Fruit fly (Drosophila melanogaster) whole organism, embryonic: ENCODE results near the gene Chmp1.
A peak's percentile ranks its signal among the peaks of the same experiment; 100 is the strongest.

Experiments used
- CG10654 ChIP-seq: fragments of 200-800 bp; sonication (Bioruptor generic); optimal IDR thresholded peaks from 2 replicates; lab custom pipeline; 2016; ENCODE audit warnings: missing biosample characterization, missing genetic modification characterization
- CG13775 ChIP-seq: fragments of 200-800 bp; sonication (Bioruptor generic); optimal IDR thresholded peaks from 3 replicates; lab custom pipeline; 2017; ENCODE audit warnings: missing biosample characterization, mild to moderate bottlenecking, missing genetic modification characterization
- CG14050 ChIP-seq: fragments of 200-800 bp; sonication (Bioruptor generic); IDR thresholded peaks from 3 replicates; pipeline ENCODE4 v1.3.6; 2022; ENCODE audit warnings: missing biosample characterization, missing genetic modification characterization
- CG14441 ChIP-seq: fragments of 200-800 bp; sonication (Bioruptor generic); IDR thresholded peaks from 2 replicates; pipeline ENCODE4 v1.3.6; 2022; ENCODE audit warnings: missing biosample characterization, missing genetic modification characterization
- CG14710 ChIP-seq: fragments of 200-800 bp; sonication (Bioruptor generic); optimal IDR thresholded peaks from 3 replicates; lab custom pipeline; 2019; ENCODE audit warnings: missing biosample characterization, mild to moderate bottlenecking, missing genetic modification characterization, moderate library complexity
- CG17359 ChIP-seq: fragments of 200-800 bp; sonication (Bioruptor generic); optimal IDR thresholded peaks from 3 replicates; lab custom pipeline; 2018; ENCODE audit warnings: missing biosample characterization, mild to moderate bottlenecking, missing genetic modification characterization, moderate library complexity
- CG18476 ChIP-seq: fragments of 200-800 bp; sonication (Bioruptor generic); optimal IDR thresholded peaks from 2 replicates; lab custom pipeline; 2016; ENCODE audit warnings: missing biosample characterization, mild to moderate bottlenecking, missing genetic modification characterization
- CG2199 ChIP-seq: fragments of 200-800 bp; sonication (Bioruptor generic); IDR thresholded peaks from 3 replicates; pipeline ENCODE4 v1.3.6; 2022; ENCODE audit warnings: missing biosample characterization, missing genetic modification characterization
- CG3838 ChIP-seq: fragments of 200-800 bp; sonication (Bioruptor generic); optimal IDR thresholded peaks from 3 replicates; lab custom pipeline; 2016; ENCODE audit warnings: missing biosample characterization, missing genetic modification characterization
- CG6689 ChIP-seq: fragments of 200-800 bp; sonication (Bioruptor generic); IDR thresholded peaks from 2 replicates; pipeline ENCODE4 v1.3.6; 2022; ENCODE audit warnings: missing biosample characterization, missing genetic modification characterization
- CG6791 ChIP-seq: fragments of 200-800 bp; sonication (Bioruptor generic); IDR thresholded peaks from 3 replicates; pipeline ENCODE4 v1.3.6; 2022; ENCODE audit warnings: missing biosample characterization, missing genetic modification characterization; ENCODE audit not compliant: partially characterized antibody
- Dp ChIP-seq: fragments of 200-800 bp; sonication (Bioruptor generic); optimal IDR thresholded peaks from 2 replicates; lab custom pipeline; 2018; ENCODE audit warnings: missing biosample characterization, mild to moderate bottlenecking, missing genetic modification characterization, moderate library complexity
- Dref ChIP-seq: fragments of 200-800 bp; sonication (Bioruptor generic); IDR thresholded peaks from 2 replicates; pipeline ENCODE4 v1.3.6; 2022; ENCODE audit warnings: missing biosample characterization, missing genetic modification characterization
- Elba2 ChIP-seq: fragments of 200-800 bp; sonication (Bioruptor generic); optimal IDR thresholded peaks from 3 replicates; lab custom pipeline; 2016; ENCODE audit warnings: missing biosample characterization, missing genetic modification characterization
- GATAe ChIP-seq: fragments of 200-800 bp; sonication (Bioruptor generic); conservative IDR thresholded peaks from 2 replicates; pipeline ENCODE4 v1.3.6; 2022; ENCODE audit warnings: missing biosample characterization, missing genetic modification characterization
- Gsc ChIP-seq: fragments of 200-800 bp; sonication (Bioruptor generic); IDR thresholded peaks from 2 replicates; pipeline ENCODE4 v1.3.6; 2022; ENCODE audit warnings: missing biosample characterization, missing genetic modification characterization
- H15 ChIP-seq: fragments of 200-800 bp; sonication (Bioruptor generic); IDR thresholded peaks from 3 replicates; pipeline ENCODE4 v1.3.6; 2022; ENCODE audit warnings: missing biosample characterization, missing genetic modification characterization
- HLH54F ChIP-seq: fragments of 200-800 bp; sonication (Bioruptor generic); optimal IDR thresholded peaks from 3 replicates; lab custom pipeline; 2016; ENCODE audit warnings: missing biosample characterization, missing genetic modification characterization
- Hsf ChIP-seq: fragments of 200-800 bp; sonication (Bioruptor generic); optimal IDR thresholded peaks from 3 replicates; lab custom pipeline; 2016; ENCODE audit warnings: missing biosample characterization, missing genetic modification characterization
- NC2α ChIP-seq: fragments of 200-800 bp; sonication (Bioruptor generic); optimal IDR thresholded peaks from 2 replicates; lab custom pipeline; 2016; ENCODE audit warnings: missing biosample characterization, missing genetic modification characterization
- NFAT ChIP-seq: fragments of 200-800 bp; sonication (Bioruptor generic); IDR thresholded peaks from 2 replicates; pipeline ENCODE4 v1.3.6; 2022; ENCODE audit warnings: missing biosample characterization, missing genetic modification characterization
- Oaz ChIP-seq: fragments of 200-800 bp; sonication (Bioruptor generic); IDR thresholded peaks from 2 replicates; pipeline ENCODE4 v1.3.6; 2022; ENCODE audit warnings: missing biosample characterization, missing genetic modification characterization
- Optix ChIP-seq: fragments of 200-800 bp; sonication (Bioruptor generic); IDR thresholded peaks from 3 replicates; pipeline ENCODE4 v1.3.6; 2022; ENCODE audit warnings: missing biosample characterization, missing genetic modification characterization
- Side ChIP-seq: fragments of 200-800 bp; sonication (Bioruptor generic); optimal IDR thresholded peaks from 2 replicates; lab custom pipeline; 2016; ENCODE audit warnings: missing biosample characterization, missing genetic modification characterization
- Sin3A ChIP-seq: fragments of >200 bp; optimal IDR thresholded peaks from 2 replicates; lab custom pipeline; 2018
- Vsx1 ChIP-seq: fragments of 200-800 bp; sonication (Bioruptor generic); optimal IDR thresholded peaks from 2 replicates; lab custom pipeline; 2017; ENCODE audit warnings: missing biosample characterization, mild to moderate bottlenecking, missing genetic modification characterization, missing genetic modification reagents
- ab ChIP-seq: fragments of 200-800 bp; sonication (Bioruptor generic); optimal IDR thresholded peaks from 2 replicates; lab custom pipeline; 2016; ENCODE audit warnings: missing biosample characterization, missing genetic modification characterization
- bbx ChIP-seq: fragments of 200-800 bp; sonication (Bioruptor generic); IDR thresholded peaks from 2 replicates; pipeline ENCODE4 v1.3.6; 2022; ENCODE audit warnings: missing biosample characterization, missing genetic modification characterization; ENCODE audit not compliant: partially characterized antibody
- bigmax ChIP-seq: fragments of 200-800 bp; sonication (Bioruptor generic); optimal IDR thresholded peaks from 2 replicates; lab custom pipeline; 2018; ENCODE audit warnings: missing biosample characterization, mild to moderate bottlenecking, missing genetic modification characterization
- cad ChIP-seq: fragments of >200 bp; optimal IDR thresholded peaks from 2 replicates; lab custom pipeline; 2017; ENCODE audit warnings: missing biosample characterization, missing genetic modification characterization
- cas ChIP-seq: fragments of 200-800 bp; sonication (Bioruptor generic); IDR thresholded peaks from 2 replicates; pipeline ENCODE4 v1.3.6; 2022; ENCODE audit warnings: missing biosample characterization, missing genetic modification characterization
- eve ChIP-seq, 2 experiments: fragments of >200 bp; optimal IDR thresholded peaks; 2 replicates each; lab custom pipeline; 2017; ENCODE audit warnings: missing biosample characterization in 2 of 2, missing genetic modification characterization in 2 of 2
- fd64A ChIP-seq: fragments of 200-800 bp; sonication (Bioruptor generic); optimal IDR thresholded peaks from 3 replicates; lab custom pipeline; 2018; ENCODE audit warnings: missing biosample characterization, mild to moderate bottlenecking, missing genetic modification characterization
- grau ChIP-seq: fragments of 200-800 bp; optimal IDR thresholded peaks from 3 replicates; lab custom pipeline; 2019; ENCODE audit warnings: missing biosample characterization, mild to moderate bottlenecking, missing genetic modification characterization, moderate library complexity
- hth ChIP-seq: fragments of >200 bp; optimal IDR thresholded peaks from 2 replicates; lab custom pipeline; 2017; ENCODE audit warnings: inconsistent platforms
- jigr1 ChIP-seq: fragments of 200-800 bp; sonication (Bioruptor generic); IDR thresholded peaks from 3 replicates; pipeline ENCODE4 v1.3.6; 2022; ENCODE audit warnings: missing biosample characterization, missing genetic modification characterization
- knrl ChIP-seq: fragments of 200-800 bp; sonication (Bioruptor generic); IDR thresholded peaks from 3 replicates; pipeline ENCODE4 v1.3.6; 2022; ENCODE audit warnings: missing biosample characterization, missing genetic modification characterization; ENCODE audit not compliant: partially characterized antibody
- mam ChIP-seq: fragments of 200-800 bp; sonication (Bioruptor generic); optimal IDR thresholded peaks from 3 replicates; lab custom pipeline; 2016; ENCODE audit warnings: missing biosample characterization, missing genetic modification characterization
- nerfin-1 ChIP-seq: fragments of 200-800 bp; sonication (Bioruptor generic); optimal IDR thresholded peaks from 3 replicates; lab custom pipeline; 2019; ENCODE audit warnings: missing biosample characterization, mild to moderate bottlenecking, missing genetic modification characterization, moderate library complexity
- nmo ChIP-seq: fragments of 200-800 bp; sonication (Bioruptor generic); optimal IDR thresholded peaks from 2 replicates; lab custom pipeline; 2018; ENCODE audit warnings: missing biosample characterization, mild to moderate bottlenecking, missing genetic modification characterization, moderate library complexity
- nom ChIP-seq: fragments of 200-800 bp; sonication (Bioruptor generic); optimal IDR thresholded peaks from 2 replicates; lab custom pipeline; 2017; ENCODE audit warnings: missing biosample characterization, missing genetic modification characterization, mild to moderate bottlenecking, moderate library complexity, missing genetic modification reagents
- otp ChIP-seq: fragments of 200-800 bp; sonication (Bioruptor generic); IDR thresholded peaks from 3 replicates; pipeline ENCODE4, ENCODE4 v1.3.6; 2022; ENCODE audit warnings: missing biosample characterization, missing genetic modification characterization
- pho ChIP-seq: fragments of 200-800 bp; sonication (Bioruptor generic); optimal IDR thresholded peaks from 2 replicates; lab custom pipeline; 2016; ENCODE audit warnings: missing biosample characterization, missing genetic modification characterization
- prd ChIP-seq, 3 experiments: fragments of >200 bp in 2 of 3; fragments of 200-800 bp in 1 of 3; sonication (Bioruptor generic) in 1 of 3; optimal IDR thresholded peaks in 2 of 3; IDR thresholded peaks in 1 of 3; 2 replicates in 2 of 3; 3 replicates in 1 of 3; pipeline versions ENCODE4 v1.3.6 to Lab custom; 2017 to 2022; ENCODE audit warnings: missing biosample characterization in 1 of 3, missing genetic modification characterization in 1 of 3
- pzg ChIP-seq: fragments of 200-800 bp; sonication (Bioruptor generic); optimal IDR thresholded peaks from 3 replicates; lab custom pipeline; 2018; ENCODE audit warnings: missing biosample characterization, mild to moderate bottlenecking, missing genetic modification characterization, moderate library complexity
- scrt ChIP-seq: fragments of 200-800 bp; sonication (Bioruptor generic); optimal IDR thresholded peaks from 2 replicates; lab custom pipeline; 2018; ENCODE audit warnings: missing biosample characterization, mild to moderate bottlenecking, missing genetic modification characterization, moderate library complexity
- sd ChIP-seq: fragments of 200-800 bp; sonication (Bioruptor generic); optimal IDR thresholded peaks from 3 replicates; lab custom pipeline; 2018; ENCODE audit warnings: missing biosample characterization, mild to moderate bottlenecking, missing genetic modification characterization, moderate library complexity
- sna ChIP-seq: fragments of 200-800 bp; sonication (Bioruptor generic); IDR thresholded peaks from 2 replicates; pipeline ENCODE4 v1.3.6; 2022; ENCODE audit warnings: missing biosample characterization, missing genetic modification characterization; ENCODE audit not compliant: partially characterized antibody
- sob ChIP-seq: fragments of 200-800 bp; sonication (Bioruptor generic); IDR thresholded peaks from 2 replicates; pipeline ENCODE4 v1.3.6; 2022; ENCODE audit warnings: missing biosample characterization, missing genetic modification characterization
- tgo ChIP-seq: fragments of 200-800 bp; sonication (Bioruptor generic); IDR thresholded peaks from 3 replicates; pipeline ENCODE4 v1.3.6; 2022; ENCODE audit warnings: missing biosample characterization, missing genetic modification characterization
- usp ChIP-seq: fragments of >200 bp; optimal IDR thresholded peaks from 2 replicates; lab custom pipeline; 2017; ENCODE audit warnings: missing biosample characterization, missing genetic modification characterization
- zfh2 ChIP-seq: fragments of 200-800 bp; sonication (Bioruptor generic); optimal IDR thresholded peaks from 2 replicates; lab custom pipeline; 2016; ENCODE audit warnings: missing biosample characterization, missing genetic modification characterization

The Chmp1 gene

DNA sequence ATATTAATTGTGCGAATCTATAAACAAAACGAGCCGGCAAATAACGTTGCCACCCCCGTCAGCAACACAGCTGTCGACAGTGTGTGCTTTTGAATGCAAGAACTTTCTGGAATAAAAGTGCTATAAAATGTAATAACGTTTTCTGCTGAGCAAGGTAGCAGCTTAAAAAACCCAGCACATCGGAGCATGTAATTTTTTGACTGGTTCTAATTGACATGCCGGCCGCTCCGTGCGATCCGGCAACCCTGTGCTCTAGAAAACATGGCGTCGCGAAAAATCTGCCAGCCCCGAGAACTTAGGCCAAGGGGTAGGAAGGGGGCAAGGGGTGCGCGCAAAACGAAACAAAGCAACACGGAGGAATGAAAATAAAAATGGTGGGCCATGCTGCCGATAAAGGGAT is 11.7 kb downstream of the Chmp1 start (continued):
- TF ChIP-seq CG6791 (GFP tag; lab: Robert Waterston, UW) = peak; percentile 31; the same call in 1 of the 3 replicates
- no peak for TF ChIP-seq hth (lab: Kevin White, UChicago)
- TF ChIP-seq CG10654 = no peak
- TF ChIP-seq Elba2 (GFP tag; lab: Kevin White, UChicago) = peak; percentile 74
- no peak for TF ChIP-seq GATAe
- TF ChIP-seq cas (GFP tag; lab: Robert Waterston, UW) = no peak
- TF ChIP-seq prd (optimal IDR thresholded peaks at IDR 0.05; lab: Kevin White, UChicago) = no peak
- TF ChIP-seq prd (GFP tag; IDR thresholded peaks at IDR 0.05; lab: Robert Waterston, UW) = peak; percentile 6; the same call in 1 of the 3 replicates
- TF ChIP-seq HLH54F = peak; percentile 31
- TF ChIP-seq CG13775 = peak; percentile 18
- TF ChIP-seq CG17359 = no peak
- TF ChIP-seq bbx (GFP tag; lab: Robert Waterston, UW) = peak; percentile 33; the same call in 1 of the 2 replicates
- TF ChIP-seq usp (GFP tag; lab: Kevin White, UChicago) = no peak
- TF ChIP-seq zfh2 (GFP tag; lab: Kevin White, UChicago) = peak; percentile 49
- no peak for TF ChIP-seq otp (GFP tag; lab: Robert Waterston, UW)
- TF ChIP-seq ab (GFP tag; lab: Kevin White, UChicago) = no peak
- TF ChIP-seq H15 = no peak
- TF ChIP-seq CG14441 (GFP tag; lab: Robert Waterston, UW) = 0 out of 2 replicates have a peak, but pooled peaks have one; percentile 21
- TF ChIP-seq Sin3A (lab: Kevin White, UChicago) = peak; percentile 16
- no peak for TF ChIP-seq Optix
- TF ChIP-seq eve (GFP tag; optimal IDR thresholded peaks at IDR 0.05; lab: Kevin White, UChicago) = no peak
- TF ChIP-seq Side (GFP tag; lab: Kevin White, UChicago) = no peak
- TF ChIP-seq pzg = peak; percentile 51
- TF ChIP-seq pho (GFP tag; lab: Kevin White, UChicago) = peak; percentile 14
- TF ChIP-seq fd64A (GFP tag; lab: Kevin White, UChicago) = no peak
- TF ChIP-seq Vsx1 (GFP tag; lab: Kevin White, UChicago) = no peak
- TF ChIP-seq sd (tag; lab: Kevin White, UChicago) = no peak
- TF ChIP-seq Dp (GFP tag; lab: Kevin White, UChicago) = no peak
- no peak for TF ChIP-seq nerfin-1
- TF ChIP-seq scrt (GFP tag; lab: Kevin White, UChicago) = peak; percentile 38
- TF ChIP-seq mam (GFP tag; lab: Kevin White, UChicago) = peak; percentile 32
- TF ChIP-seq Oaz (GFP tag; lab: Robert Waterston, UW) = no peak
- TF ChIP-seq CG2199 = no peak
- TF ChIP-seq Dref (GFP tag; lab: Robert Waterston, UW) = peak; percentile 42
- no peak for TF ChIP-seq cad (GFP tag; lab: Kevin White, UChicago)
- TF ChIP-seq Hsf (GFP tag; lab: Kevin White, UChicago) = no peak
- TF ChIP-seq NFAT (GFP tag; lab: Robert Waterston, UW) = no peak
- TF ChIP-seq sna (GFP tag; lab: Robert Waterston, UW) = no peak
- TF ChIP-seq knrl (GFP tag; lab: Robert Waterston, UW) = 0 out of 3 replicates have a peak, but pooled peaks have one; percentile 17
- TF ChIP-seq CG3838 (GFP tag; lab: Kevin White, UChicago) = no peak
- TF ChIP-seq nmo = peak; percentile 9
- TF ChIP-seq jigr1 (GFP tag; lab: Robert Waterston, UW) = no peak
- TF ChIP-seq CG6689 = no peak
- TF ChIP-seq CG18476 (GFP tag; lab: Kevin White, UChicago) = no peak
- TF ChIP-seq bigmax (GFP tag; lab: Kevin White, UChicago) = peak; percentile 64
- TF ChIP-seq NC2α (GFP tag; lab: Kevin White, UChicago) = no peak
- TF ChIP-seq tgo (GFP tag; lab: Robert Waterston, UW) = no peak
- peak; percentile 56 for TF ChIP-seq nom (GFP tag; lab: Kevin White, UChicago)
- TF ChIP-seq CG14050 = no peak
- no peak for TF ChIP-seq Gsc (GFP tag; lab: Robert Waterston, UW)
- peak; percentile 48; the same call in 1 of the 2 replicates for TF ChIP-seq sob (GFP tag; lab: Robert Waterston, UW)
- TF ChIP-seq CG14710 (tag; lab: Kevin White, UChicago) = peak; percentile 9
- peak; percentile 28 for TF ChIP-seq grau
